Fruit fly (Drosophila melanogaster) whole organism, adult: ENCODE data around the gene Gr33a.

Source experiments
- CG11617 ChIP-seq: fragments of 200-800 bp; sonication (Bioruptor generic); optimal IDR thresholded peaks from 2 replicates; lab custom pipeline; 2017; ENCODE audit warnings: mild to moderate bottlenecking, missing biosample characterization, missing genetic modification reagents, missing genetic modification characterization
- CG12768 ChIP-seq: fragments of 200-800 bp; sonication (Bioruptor generic); optimal IDR thresholded peaks from 2 replicates; lab custom pipeline; 2017; ENCODE audit warnings: missing biosample characterization, missing genetic modification characterization, mild to moderate bottlenecking, moderate library complexity, missing genetic modification reagents
- CG14711 ChIP-seq: fragments of 200-800 bp; sonication (Bioruptor generic); optimal IDR thresholded peaks from 2 replicates; lab custom pipeline; 2018; ENCODE audit warnings: missing biosample characterization, mild to moderate bottlenecking, missing genetic modification characterization, moderate library complexity
- CG1620 ChIP-seq: fragments of 200-800 bp; sonication (Bioruptor generic); optimal IDR thresholded peaks from 2 replicates; lab custom pipeline; 2016; ENCODE audit warnings: missing biosample characterization, missing genetic modification characterization
- CG33017 ChIP-seq: fragments of 200-800 bp; sonication (Bioruptor generic); optimal IDR thresholded peaks from 2 replicates; lab custom pipeline; 2018; ENCODE audit warnings: missing biosample characterization, mild to moderate bottlenecking, missing genetic modification characterization, moderate library complexity
- CG5204 ChIP-seq: fragments of 200-800 bp; sonication (Bioruptor generic); optimal IDR thresholded peaks from 2 replicates; lab custom pipeline; 2016; ENCODE audit warnings: missing biosample characterization, missing genetic modification characterization
- CG7045 ChIP-seq: fragments of 200-800 bp; sonication (Bioruptor generic); optimal IDR thresholded peaks from 2 replicates; lab custom pipeline; 2017; ENCODE audit warnings: missing biosample characterization, mild to moderate bottlenecking, missing genetic modification characterization
- CG7101 ChIP-seq: fragments of 200-800 bp; sonication (Bioruptor generic); optimal IDR thresholded peaks from 2 replicates; lab custom pipeline; 2018; ENCODE audit warnings: missing biosample characterization, mild to moderate bottlenecking, missing genetic modification characterization, moderate library complexity
- Clk ChIP-seq: fragments of 200-800 bp; sonication (Bioruptor generic); optimal IDR thresholded peaks from 2 replicates; lab custom pipeline; 2017; ENCODE audit warnings: missing biosample characterization, missing genetic modification characterization
- Crg-1 ChIP-seq: fragments of 200-800 bp; sonication (Bioruptor generic); optimal IDR thresholded peaks from 2 replicates; lab custom pipeline; 2016; ENCODE audit warnings: missing biosample characterization, missing genetic modification characterization
- Hr96 ChIP-seq: fragments of 200-800 bp; sonication (Bioruptor generic); optimal IDR thresholded peaks from 2 replicates; lab custom pipeline; 2016; ENCODE audit warnings: missing biosample characterization, missing genetic modification characterization
- Mnt ChIP-seq: fragments of 200-800 bp; sonication (Bioruptor generic); optimal IDR thresholded peaks from 2 replicates; lab custom pipeline; 2016; ENCODE audit warnings: missing biosample characterization, mild to moderate bottlenecking, missing genetic modification characterization
- bab1 ChIP-seq: fragments of 200-800 bp; sonication (Bioruptor generic); optimal IDR thresholded peaks from 3 replicates; lab custom pipeline; 2019; ENCODE audit warnings: missing biosample characterization, mild to moderate bottlenecking, missing genetic modification characterization, moderate library complexity
- cic ChIP-seq: fragments of 200-800 bp; sonication (Bioruptor generic); optimal IDR thresholded peaks from 2 replicates; lab custom pipeline; 2017; ENCODE audit warnings: missing biosample characterization, mild to moderate bottlenecking, missing genetic modification characterization, moderate library complexity
- cnc ChIP-seq, 2 experiments: fragments of >200 bp; optimal IDR thresholded peaks; 2 replicates each; lab custom pipeline; 2017
- kay ChIP-seq: fragments of 200-800 bp; sonication (Bioruptor generic); peaks from one replicate; lab custom pipeline; 2016; ENCODE audit warnings: missing biosample characterization, missing genetic modification characterization, borderline replicate concordance
- ovo ChIP-seq: fragments of 200-800 bp; sonication (Bioruptor generic); optimal IDR thresholded peaks from 2 replicates; lab custom pipeline; 2016; ENCODE audit warnings: missing biosample characterization, missing genetic modification characterization
- pad ChIP-seq: fragments of 200-800 bp; sonication (Bioruptor generic); optimal IDR thresholded peaks from 3 replicates; lab custom pipeline; 2017; ENCODE audit warnings: missing biosample characterization, missing genetic modification characterization, mild to moderate bottlenecking, moderate library complexity, missing genetic modification reagents
- tj ChIP-seq: fragments of 200-800 bp; sonication (Bioruptor generic); optimal IDR thresholded peaks from 3 replicates; lab custom pipeline; 2017; ENCODE audit warnings: missing biosample characterization, mild to moderate bottlenecking, missing genetic modification characterization, moderate library complexity
- toe ChIP-seq: fragments of 200-800 bp; sonication (Bioruptor generic); optimal IDR thresholded peaks from 2 replicates; lab custom pipeline; 2016; ENCODE audit warnings: missing biosample characterization, missing genetic modification characterization

Gene Gr33a

dm6 chr2L:12161467-12161866 lies 23.7 kb downstream of the Gr33a start, which contains the start of gene CG31861:
Gene CG31861 (plus strand): TSS chr2L:12161767.
- TF ChIP-seq CG5204 (no peak), tj (GFP tag; lab: Kevin White, UChicago) (no peak), cic (GFP tag; lab: Kevin White, UChicago) (no peak), ovo (GFP tag; lab: Kevin White, UChicago) (no peak), Hr96 (GFP tag; lab: Kevin White, UChicago) (no peak), pad (no peak), CG12768 (GFP tag; lab: Kevin White, UChicago) (no peak), toe (GFP tag; lab: Kevin White, UChicago) (no peak), kay (GFP tag; lab: Kevin White, UChicago) (no peak), Mnt (GFP tag; lab: Kevin White, UChicago) (no peak), CG11617 (GFP tag; lab: Kevin White, UChicago) (no peak), bab1 (GFP tag; lab: Kevin White, UChicago) (no peak), Clk (no peak), Crg-1 (no peak), CG7101 (tag; lab: Kevin White, UChicago) (no peak), cnc (optimal IDR thresholded peaks at IDR 0.05; lab: Kevin White, UChicago) (no peak), CG7045 (GFP tag; lab: Kevin White, UChicago) (no peak), CG33017 (no peak), CG14711 (no peak), CG1620 (GFP tag; lab: Kevin White, UChicago) (no peak)

- TF ChIP-seq toe (GFP tag; lab: Kevin White, UChicago) (no peak), CG7101 (tag; lab: Kevin White, UChicago) (no peak), Clk (no peak), ovo (GFP tag; lab: Kevin White, UChicago) (no peak)
Observed at dm6 chr2L:12163941-12164340, 26.1 kb downstream of the Gr33a start, which contains the start of gene ZnT33D. Gene ZnT33D (plus strand): TSS chr2L:12164241.

dm6 chr2L:12170250-12170649 lies 32.4 kb downstream of the Gr33a start, which contains the start of gene CG17217:
Gene CG17217 (plus strand): TSS chr2L:12170550.
- no peak for TF ChIP-seq Clk
- no peak for TF ChIP-seq CG7101 (tag; lab: Kevin White, UChicago)
- TF ChIP-seq CG7045 (GFP tag; lab: Kevin White, UChicago): no peak
- no peak for TF ChIP-seq CG5204

dm6 chr2L:12172536-12173234 lies 34.9 kb downstream of the Gr33a start, which contains the start of the genes CG6583 and crok:
Gene CG6583 (minus strand): TSS chr2L:12172586.
Gene crok (plus strand): TSS chr2L:12172981.
- TF ChIP-seq CG5204 (no peak), tj (GFP tag; lab: Kevin White, UChicago) (no peak), kay (GFP tag; lab: Kevin White, UChicago) (no peak), Mnt (GFP tag; lab: Kevin White, UChicago) (no peak), Hr96 (GFP tag; lab: Kevin White, UChicago) (no peak), ovo (GFP tag; lab: Kevin White, UChicago) (no peak), CG11617 (GFP tag; lab: Kevin White, UChicago) (no peak), toe (GFP tag; lab: Kevin White, UChicago) (no peak), Clk (no peak), CG12768 (GFP tag; lab: Kevin White, UChicago) (no peak), bab1 (GFP tag; lab: Kevin White, UChicago) (no peak), cnc (optimal IDR thresholded peaks at IDR 0.05; lab: Kevin White, UChicago) (no peak), CG33017 (no peak), CG7101 (tag; lab: Kevin White, UChicago) (no peak), CG7045 (GFP tag; lab: Kevin White, UChicago) (no peak), CG1620 (GFP tag; lab: Kevin White, UChicago) (no peak), Crg-1 (no peak), cic (GFP tag; lab: Kevin White, UChicago) (no peak), CG14711 (no peak)

- TF ChIP-seq Mnt (GFP tag; lab: Kevin White, UChicago) (no peak), CG5204 (no peak), CG33017 (no peak), CG7101 (tag; lab: Kevin White, UChicago) (no peak)
Observed at dm6 chr2L:12174493-12175129, 36.8 kb downstream of the Gr33a start, which contains the start of gene bru1. Gene bru1 (plus strand): TSS chr2L:12175004.

- no peak for TF ChIP-seq pad
- no peak for TF ChIP-seq Crg-1
- TF ChIP-seq CG14711: no peak
- TF ChIP-seq toe (GFP tag; lab: Kevin White, UChicago): no peak
- no peak for TF ChIP-seq Clk
- no peak for TF ChIP-seq CG5204
- no peak for TF ChIP-seq Mnt (GFP tag; lab: Kevin White, UChicago)
- no peak for TF ChIP-seq Hr96 (GFP tag; lab: Kevin White, UChicago)
- no peak for TF ChIP-seq cic (GFP tag; lab: Kevin White, UChicago)
- TF ChIP-seq CG1620 (GFP tag; lab: Kevin White, UChicago): no peak
- no peak for TF ChIP-seq CG7101 (tag; lab: Kevin White, UChicago)
- TF ChIP-seq tj (GFP tag; lab: Kevin White, UChicago): no peak
- TF ChIP-seq kay (GFP tag; lab: Kevin White, UChicago): no peak
- TF ChIP-seq CG11617 (GFP tag; lab: Kevin White, UChicago): no peak
- no peak for TF ChIP-seq ovo (GFP tag; lab: Kevin White, UChicago)
Observed at dm6 chr2L:12177621-12178020, 39.8 kb downstream of the Gr33a start, which contains the start of gene atilla. Gene atilla (minus strand): TSS chr2L:12177886.
